Fruit fly (Drosophila melanogaster): ENCODE results near the gene tx.

tx gene

DNA sequence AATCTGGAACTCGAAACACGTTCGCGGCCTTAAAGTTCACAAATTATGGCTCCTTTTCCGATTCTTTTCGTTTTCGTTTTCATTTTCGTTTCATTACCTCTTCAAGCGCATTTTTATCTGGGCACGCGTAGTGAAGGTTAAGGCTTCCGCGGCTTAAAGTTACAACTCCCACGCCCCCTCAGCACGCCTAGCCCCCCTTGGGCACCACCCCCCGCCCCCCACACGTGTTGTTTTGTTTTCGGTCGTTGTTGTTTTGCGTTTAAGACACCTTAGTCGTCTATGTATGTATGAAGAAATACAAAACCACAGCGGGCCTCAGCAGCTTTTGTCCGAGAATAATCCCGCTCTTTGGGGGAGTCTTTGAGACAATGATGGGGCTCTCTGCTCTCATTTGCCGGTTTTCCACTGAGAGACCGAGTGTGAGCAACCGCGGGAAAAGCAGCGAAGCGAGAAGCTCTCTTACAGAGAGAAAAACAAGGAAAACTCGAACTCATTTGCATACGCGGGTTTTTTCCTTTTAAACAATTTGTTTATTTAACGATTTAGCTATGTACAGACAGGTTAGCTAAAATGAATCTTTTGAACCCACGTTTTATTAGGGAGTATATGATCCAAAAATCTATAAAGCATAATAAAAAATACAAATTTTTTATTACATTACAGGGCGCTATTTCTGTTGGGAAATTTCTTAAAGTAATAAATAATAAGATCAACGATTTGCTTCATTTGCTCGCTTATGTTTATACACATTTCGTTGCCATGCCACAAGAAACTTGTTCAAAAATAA lies 21.8 kb downstream of the tx start (continued):
- TF ChIP-seq Doc3 (GFP tag; IDR thresholded peaks at IDR 0.05; ENCODE audit: partially characterized antibody) = no peak
- TF ChIP-seq CG4820 (GFP tag; optimal IDR thresholded peaks at IDR 0.05) = peak; percentile 15
- no peak for TF ChIP-seq Bteb2 (GFP tag; optimal IDR thresholded peaks at IDR 0.05)
- no peak for TF ChIP-seq kay (GFP tag; optimal IDR thresholded peaks at IDR 0.05)
- no peak for TF ChIP-seq CG7372 (GFP tag; IDR thresholded peaks at IDR 0.05)
- TF ChIP-seq Usf (GFP tag; optimal IDR thresholded peaks at IDR 0.05) = no peak
- TF ChIP-seq CG12769 (tag; optimal IDR thresholded peaks at IDR 0.05) = no peak
- no peak for TF ChIP-seq CG10959 (GFP tag; IDR thresholded peaks at IDR 0.05)
- peak; percentile 9 for TF ChIP-seq tap (tag; optimal IDR thresholded peaks at IDR 0.05)
- TF ChIP-seq HLHmδ (GFP tag; optimal IDR thresholded peaks at IDR 0.05) = no peak
- no peak for TF ChIP-seq CG31388 (GFP tag; optimal IDR thresholded peaks at IDR 0.05)
- no peak for TF ChIP-seq Rfx (GFP tag; IDR thresholded peaks at IDR 0.05)
- TF ChIP-seq CG4360 (GFP tag; IDR thresholded peaks at IDR 0.05) = no peak
- TF ChIP-seq CG2120 (GFP tag; optimal IDR thresholded peaks at IDR 0.05) = peak; percentile 17
- TF ChIP-seq scrt (GFP tag; optimal IDR thresholded peaks at IDR 0.05) = no peak
- TF ChIP-seq CG30431 (GFP tag; optimal IDR thresholded peaks at IDR 0.05) = no peak
- TF ChIP-seq tgo (GFP tag; IDR thresholded peaks at IDR 0.05) = peak; percentile 22; the same call in 2 of the 3 replicates
- TF ChIP-seq ken (GFP tag; IDR thresholded peaks at IDR 0.05) = no peak
- TF ChIP-seq insv (GFP tag; optimal IDR thresholded peaks at IDR 0.05) = no peak
- no peak for TF ChIP-seq CG12299 (tag; optimal IDR thresholded peaks at IDR 0.05)
- TF ChIP-seq wek (GFP tag; optimal IDR thresholded peaks at IDR 0.05) = no peak
- TF ChIP-seq B-H2 (GFP tag; optimal IDR thresholded peaks at IDR 0.05) = no peak
- TF ChIP-seq HmgD (GFP tag; optimal IDR thresholded peaks at IDR 0.05) = no peak
- no peak for TF ChIP-seq CG8290 (GFP tag; optimal IDR thresholded peaks at IDR 0.05)
- TF ChIP-seq CG8290 (tag; optimal IDR thresholded peaks at IDR 0.05) = no peak
- TF ChIP-seq sna (GFP tag; IDR thresholded peaks at IDR 0.05; ENCODE audit: partially characterized antibody) = no peak
- peak; percentile 1 for TF ChIP-seq CG6854 (GFP tag; optimal IDR thresholded peaks at IDR 0.05)
- no peak for TF ChIP-seq sob (GFP tag; IDR thresholded peaks at IDR 0.05)
- TF ChIP-seq stwl (tag; optimal IDR thresholded peaks at IDR 0.05) = no peak
- no peak for TF ChIP-seq ERR (GFP tag; optimal IDR thresholded peaks at IDR 0.05)
- no peak; the same call in 2 of the 3 replicates for TF ChIP-seq B-H1 (GFP tag; IDR thresholded peaks at IDR 0.05)
- peak; percentile 46 for TF ChIP-seq CG13894 (tag; optimal IDR thresholded peaks at IDR 0.05)
- no peak for TF ChIP-seq Dref (GFP tag; IDR thresholded peaks at IDR 0.05)
- no peak for TF ChIP-seq CG10209 (GFP tag; optimal IDR thresholded peaks at IDR 0.05)
- TF ChIP-seq BtbVII (GFP tag; optimal IDR thresholded peaks at IDR 0.05) = no peak
- no peak for TF ChIP-seq Optix (GFP tag; IDR thresholded peaks at IDR 0.05)
- no peak for TF ChIP-seq vnd (GFP tag; IDR thresholded peaks at IDR 0.05; ENCODE audit: partially characterized antibody)
- no peak for TF ChIP-seq wor (GFP tag; IDR thresholded peaks at IDR 0.05)
- no peak for TF ChIP-seq zen2 (GFP tag; IDR thresholded peaks at IDR 0.05; ENCODE audit: partially characterized antibody)
- TF ChIP-seq br (optimal IDR thresholded peaks at IDR 0.05) = no peak
- TF ChIP-seq CG7745 (tag; optimal IDR thresholded peaks at IDR 0.05) = no peak
- no peak for TF ChIP-seq bcd (GFP tag; optimal IDR thresholded peaks at IDR 0.05)
- TF ChIP-seq repo (GFP tag; optimal IDR thresholded peaks at IDR 0.05) = no peak
- no peak for TF ChIP-seq bbx (GFP tag; IDR thresholded peaks at IDR 0.05; ENCODE audit: partially characterized antibody)
- no peak for TF ChIP-seq MBD-R2 (GFP tag; IDR thresholded peaks at IDR 0.05)
- TF ChIP-seq CG18619 (GFP tag; optimal IDR thresholded peaks at IDR 0.05) = peak; percentile 4
- TF ChIP-seq abd-A (tag; optimal IDR thresholded peaks at IDR 0.05) = peak; percentile 72
- TF ChIP-seq Meics (GFP tag; optimal IDR thresholded peaks at IDR 0.05) = peak; percentile 53
- TF ChIP-seq CG6683 (GFP tag; optimal IDR thresholded peaks at IDR 0.05) = no peak
- no peak for TF ChIP-seq HLH54F (GFP tag; optimal IDR thresholded peaks at IDR 0.05)
- no peak for TF ChIP-seq jumu (GFP tag; optimal IDR thresholded peaks at IDR 0.05)
